Worm (Caenorhabditis elegans) whole organism, midembryonic: ENCODE data around the gene T28B11.1.

ENCODE experiments used
- T22C8.4 ChIP-seq: fragments of 200-800 bp; sonication (Bioruptor generic); IDR thresholded peaks from 2 replicates; pipeline ENCODE4 v1.3.6; 2022; ENCODE audit warnings: missing genetic modification characterization, missing compliant biosample characterization
- cog-1 ChIP-seq: sonication (generic microtip); optimal IDR thresholded peaks from 2 replicates; lab custom pipeline; 2016; ENCODE audit warnings: missing genetic modification characterization, missing compliant biosample characterization
- flt-1 ChIP-seq: fragments of 200-800 bp; sonication (Bioruptor generic); IDR thresholded peaks from 2 replicates; pipeline ENCODE4 v1.3.6; 2022; ENCODE audit warnings: missing genetic modification characterization, missing compliant biosample characterization
- med-1 ChIP-seq: sonication (generic microtip); optimal IDR thresholded peaks from 2 replicates; lab custom pipeline; 2017; ENCODE audit warnings: missing genetic modification characterization, mild to moderate bottlenecking, missing compliant biosample characterization, antibody characterized with exemption, missing genetic modification reagents; ENCODE audit not compliant: insufficient read depth
- ztf-29 ChIP-seq: fragments of 200-800 bp; sonication (Bioruptor generic); IDR thresholded peaks from 2 replicates; pipeline ENCODE4 v1.3.6; 2022; ENCODE audit warnings: missing genetic modification reagents, missing genetic modification characterization, missing compliant biosample characterization

ce11 chrV:10731989-10732472, at the start of gene T28B11.1:
- no peak for TF ChIP-seq med-1 (GFP tag; lab: Kevin White, UChicago)
- TF ChIP-seq cog-1 (tag; lab: Kevin White, UChicago) = no peak
- TF ChIP-seq T22C8.4 (GFP tag; lab: Robert Waterston, UW) = no peak
- no peak for TF ChIP-seq flt-1 (GFP tag; lab: Robert Waterston, UW)
- no peak for TF ChIP-seq ztf-29
